Worm (Caenorhabditis elegans) whole organism, midembryonic: ENCODE results near the gene srx-118.

Source experiments
- flt-1 ChIP-seq: fragments of 200-800 bp; sonication (Bioruptor generic); IDR thresholded peaks from 2 replicates; pipeline ENCODE4 v1.3.6; 2022; ENCODE audit warnings: missing genetic modification characterization, missing compliant biosample characterization
- med-1 ChIP-seq: sonication (generic microtip); optimal IDR thresholded peaks from 2 replicates; lab custom pipeline; 2017; ENCODE audit warnings: missing genetic modification characterization, mild to moderate bottlenecking, missing compliant biosample characterization, antibody characterized with exemption, missing genetic modification reagents; ENCODE audit not compliant: insufficient read depth
- ztf-23 ChIP-seq: fragments of 200-800 bp; sonication (Bioruptor generic); IDR thresholded peaks from 2 replicates; pipeline ENCODE4 v1.3.6; 2022; ENCODE audit warnings: missing genetic modification reagents, missing genetic modification characterization, missing compliant biosample characterization
- ztf-29 ChIP-seq: fragments of 200-800 bp; sonication (Bioruptor generic); IDR thresholded peaks from 2 replicates; pipeline ENCODE4 v1.3.6; 2022; ENCODE audit warnings: missing genetic modification reagents, missing genetic modification characterization, missing compliant biosample characterization

DNA sequence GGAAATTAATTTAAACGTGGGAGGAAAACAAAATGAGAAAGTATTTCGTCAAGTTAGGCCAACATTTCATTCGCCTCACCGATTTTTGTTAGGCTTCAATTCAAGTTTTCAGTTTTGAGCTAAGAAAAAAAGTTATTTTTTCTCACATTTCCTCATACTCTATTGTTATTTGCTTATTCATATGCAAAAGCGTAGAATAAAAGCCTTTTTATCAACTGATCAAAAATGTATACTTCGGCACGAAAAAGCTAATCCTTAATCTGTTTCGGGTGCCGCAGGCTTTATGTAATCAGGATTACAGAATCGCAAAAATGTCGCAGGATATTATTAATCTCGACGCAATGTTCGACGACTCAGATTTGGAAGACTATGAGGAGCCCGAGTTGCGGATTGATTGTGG, 35.7 kb upstream of the srx-118 start, which contains the start of gene T21B4.15:
- TF ChIP-seq flt-1 (GFP tag; lab: Robert Waterston, UW): no peak
- no peak for TF ChIP-seq ztf-29
- TF ChIP-seq ztf-23 (GFP tag; lab: Robert Waterston, UW): no peak
- TF ChIP-seq med-1: no peak
